Worm (Caenorhabditis elegans) whole organism, late embryonic: Measurements from ENCODE around the gene algn-13.

Experiments
- K02D7.2 ChIP-seq: sonication (generic microtip); optimal IDR thresholded peaks from 2 replicates; lab custom pipeline; 2017; ENCODE audit warnings: mild to moderate bottlenecking, missing genetic modification characterization, missing compliant biosample characterization
- ama-1 ChIP-seq: fragments of 150-350 bp; optimal IDR thresholded peaks from 2 replicates; lab custom pipeline; 2014
- ceh-34 ChIP-seq: sonication (generic microtip); optimal IDR thresholded peaks from 2 replicates; lab custom pipeline; 2016; ENCODE audit warnings: mild to moderate bottlenecking, missing genetic modification characterization, missing compliant biosample characterization
- ceh-48 ChIP-seq: sonication (generic microtip); optimal IDR thresholded peaks from 2 replicates; lab custom pipeline; 2016; ENCODE audit warnings: missing genetic modification characterization, inconsistent platforms, missing compliant biosample characterization
- dmd-4 ChIP-seq: sonication (generic microtip); optimal IDR thresholded peaks from 2 replicates; lab custom pipeline; 2016; ENCODE audit warnings: borderline replicate concordance, missing genetic modification characterization, missing compliant biosample characterization
- dve-1 ChIP-seq: sonication (generic microtip); optimal IDR thresholded peaks from 2 replicates; lab custom pipeline; 2017; ENCODE audit warnings: antibody characterized with exemption, mild to moderate bottlenecking, missing genetic modification characterization, missing compliant biosample characterization
- nfya-1 ChIP-seq: sonication (generic microtip); optimal IDR thresholded peaks from 2 replicates; lab custom pipeline; 2017; ENCODE audit warnings: missing genetic modification characterization, mild to moderate bottlenecking, missing compliant biosample characterization, antibody characterized with exemption, moderate library complexity
- nhr-232 ChIP-seq: sonication (generic microtip); optimal IDR thresholded peaks from 2 replicates; lab custom pipeline; 2016; ENCODE audit warnings: missing genetic modification characterization, missing compliant biosample characterization
- pag-3 ChIP-seq: sonication (generic microtip); optimal IDR thresholded peaks from 2 replicates; lab custom pipeline; 2016; ENCODE audit warnings: missing compliant biosample characterization, missing genetic modification characterization, borderline replicate concordance
- pqm-1 ChIP-seq: sonication (generic microtip); optimal IDR thresholded peaks from 2 replicates; lab custom pipeline; 2016; ENCODE audit warnings: missing genetic modification characterization, missing compliant biosample characterization
- tbx-2 ChIP-seq: sonication (generic microtip); optimal IDR thresholded peaks from 2 replicates; lab custom pipeline; 2016; ENCODE audit warnings: missing genetic modification characterization, missing compliant biosample characterization
- unc-55 ChIP-seq: sonication (generic microtip); optimal IDR thresholded peaks from 2 replicates; lab custom pipeline; 2017; ENCODE audit warnings: missing biosample characterization, missing genetic modification reagents, missing genetic modification characterization

- no peak for TF ChIP-seq pag-3 (tag; lab: Kevin White, UChicago)
- no peak for TF ChIP-seq pqm-1 (tag; lab: Kevin White, UChicago)
- TF ChIP-seq dve-1, result no peak
- no peak for TF ChIP-seq tbx-2 (tag; lab: Kevin White, UChicago)
- no peak for TF ChIP-seq unc-55 (GFP tag; lab: Kevin White, UChicago)
- no peak for TF ChIP-seq ceh-34 (tag; lab: Kevin White, UChicago)
- TF ChIP-seq nfya-1 (tag; lab: Kevin White, UChicago), result no peak
- TF ChIP-seq ceh-48 (tag; lab: Kevin White, UChicago), result no peak
- no peak for TF ChIP-seq ama-1 (lab: Kevin White, UChicago)
- no peak for TF ChIP-seq nhr-232 (tag; lab: Kevin White, UChicago)
- TF ChIP-seq dmd-4 (tag; lab: Kevin White, UChicago), result no peak
- no peak for TF ChIP-seq K02D7.2
Measured at ce11 chrV:13929503-13929902, 32.3 kb downstream of the algn-13 start, which contains the start of gene srxa-13.
